Worm (Caenorhabditis elegans): Measurements from ENCODE around the gene T21C9.13.

The T21C9.13 gene

DNA sequence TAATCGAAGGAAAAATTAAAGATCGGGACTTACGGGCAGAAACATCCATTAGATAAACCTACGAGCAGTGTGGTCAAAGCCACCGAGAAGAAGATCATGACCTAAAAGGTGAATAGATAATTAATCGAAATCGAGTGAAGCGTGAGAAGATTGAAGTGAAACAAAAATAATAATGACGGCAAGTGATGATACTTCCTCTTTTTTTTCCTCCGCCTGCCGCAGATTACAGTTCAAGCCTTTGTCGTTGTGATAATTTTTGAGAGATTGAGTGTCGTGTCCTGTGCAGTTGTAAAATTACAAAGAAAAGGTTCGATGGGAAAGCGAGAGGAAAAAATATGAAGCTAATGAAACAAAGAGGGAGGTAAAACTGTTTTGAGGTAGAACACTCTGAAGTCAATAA is 4.6 kb upstream of the T21C9.13 start, which contains the start of gene T21C9.9:
Gene T21C9.9, minus strand, starts transcription at position 101 of the 400 bp plus-strand sequence.
- TF ChIP-seq ceh-24 (tag; optimal IDR thresholded peaks at IDR 0.05): no peak
- TF ChIP-seq elt-4 (tag; optimal IDR thresholded peaks at IDR 0.05): no peak
- TF ChIP-seq ttx-3 (tag; optimal IDR thresholded peaks at IDR 0.05): no peak
- TF ChIP-seq pha-2 (tag; optimal IDR thresholded peaks at IDR 0.05): no peak
- no peak for TF ChIP-seq hlh-8 (tag; optimal IDR thresholded peaks at IDR 0.05)
- TF ChIP-seq elt-2 (tag; optimal IDR thresholded peaks at IDR 0.05): no peak
- TF ChIP-seq unc-3 (GFP tag; conservative IDR thresholded peaks at IDR 0.05): no peak
- TF ChIP-seq unc-3 (tag; optimal IDR thresholded peaks at IDR 0.05): no peak
- no peak for TF ChIP-seq ceh-34 (tag; optimal IDR thresholded peaks at IDR 0.05)
- no peak for TF ChIP-seq pag-3 (tag; optimal IDR thresholded peaks at IDR 0.05; ENCODE audit: borderline replicate concordance)
- no peak for TF ChIP-seq ceh-48 (tag; optimal IDR thresholded peaks at IDR 0.05)

DNA sequence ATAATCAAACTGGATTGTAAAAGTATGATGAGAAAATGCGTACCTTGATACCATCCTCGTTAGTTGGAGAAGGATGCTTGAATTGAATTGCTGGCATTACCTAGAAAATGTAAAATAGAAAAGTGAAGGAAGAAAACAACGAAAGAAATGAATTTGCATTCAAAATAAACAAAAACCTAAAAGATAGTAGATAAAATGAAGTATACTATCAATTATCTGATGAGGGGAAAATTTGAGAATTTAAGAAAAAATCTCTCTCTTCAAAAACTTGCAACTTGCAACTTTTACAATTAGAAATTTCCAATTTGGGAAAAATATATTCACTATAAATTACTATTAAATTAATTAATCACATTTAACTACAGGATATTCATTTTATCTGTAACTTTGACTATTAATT is 2.3 kb upstream of the T21C9.13 start, which contains the start of gene T21C9.11:
Gene T21C9.11, minus strand, starts transcription at position 101 of the 400 bp plus-strand sequence.
- TF ChIP-seq ama-1 (optimal IDR thresholded peaks at IDR 0.05) (no peak), nhr-232 (tag; optimal IDR thresholded peaks at IDR 0.05) (no peak), ceh-45 (GFP tag; IDR thresholded peaks at IDR 0.05) (no peak), tbx-7 (tag; optimal IDR thresholded peaks at IDR 0.05) (no peak), unc-42 (tag; optimal IDR thresholded peaks at IDR 0.05) (no peak), T23F11.4 (GFP tag; optimal IDR thresholded peaks at IDR 0.05) (no peak), pha-4 (tag; optimal IDR thresholded peaks at IDR 0.05) (no peak), ceh-6 (GFP tag; optimal IDR thresholded peaks at IDR 0.05) (no peak), ceh-30 (tag; optimal IDR thresholded peaks at IDR 0.05) (no peak), lin-11 (tag; optimal IDR thresholded peaks at IDR 0.05) (no peak), K02D7.2 (tag; optimal IDR thresholded peaks at IDR 0.05) (no peak), che-1 (tag; optimal IDR thresholded peaks at IDR 0.05) (no peak), ceh-9 (tag; optimal IDR thresholded peaks at IDR 0.05) (no peak), elt-4 (tag; optimal IDR thresholded peaks at IDR 0.05) (no peak), syd-9 (tag; optimal IDR thresholded peaks at IDR 0.05) (no peak)

DNA sequence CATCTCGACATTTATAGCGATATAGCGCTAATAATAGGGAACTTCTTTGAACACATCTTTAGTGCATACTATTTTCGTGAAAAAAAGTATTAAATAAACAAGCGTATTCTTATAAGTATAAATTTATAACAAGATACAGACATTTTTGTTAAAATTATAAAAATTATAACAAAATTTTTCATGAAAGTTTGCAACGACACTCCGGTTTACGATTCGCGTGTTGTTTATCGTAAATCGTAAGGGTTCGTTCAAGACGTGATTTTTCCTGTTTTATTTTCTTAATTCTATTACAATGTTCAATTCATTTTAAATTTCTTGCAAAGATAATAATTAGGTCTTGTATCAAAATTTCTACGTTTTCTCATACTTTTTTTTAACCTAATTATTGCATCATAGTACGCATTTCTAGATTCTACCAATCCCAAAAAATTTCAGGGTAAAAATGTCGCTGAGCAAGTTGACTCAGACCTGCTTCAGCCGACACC is 1.6 kb downstream of the T21C9.13 start, which contains the start of gene scpl-4:
Gene scpl-4, plus strand, starts transcription at position 435 of the 485 bp plus-strand sequence.
- no peak for TF ChIP-seq ceh-22 (tag; optimal IDR thresholded peaks at IDR 0.05)
- TF ChIP-seq pha-2 (tag; optimal IDR thresholded peaks at IDR 0.05): no peak
- no peak for TF ChIP-seq ceh-31 (tag; optimal IDR thresholded peaks at IDR 0.05)
- no peak for TF ChIP-seq T23F11.4 (GFP tag; optimal IDR thresholded peaks at IDR 0.05)
- no peak for TF ChIP-seq ztf-16 (tag; optimal IDR thresholded peaks at IDR 0.05)
- TF ChIP-seq dve-1 (tag; optimal IDR thresholded peaks at IDR 0.05): no peak
- TF ChIP-seq sox-2 (GFP tag; IDR thresholded peaks at IDR 0.05): no peak
- no peak for TF ChIP-seq pqm-1 (tag; optimal IDR thresholded peaks at IDR 0.05)
- TF ChIP-seq tbx-7 (tag; optimal IDR thresholded peaks at IDR 0.05): no peak
- TF ChIP-seq ceh-48 (tag; optimal IDR thresholded peaks at IDR 0.05): no peak
- TF ChIP-seq hlh-13 (GFP tag; optimal IDR thresholded peaks at IDR 0.05): no peak
- no peak for TF ChIP-seq odd-2 (tag; optimal IDR thresholded peaks at IDR 0.05)
- no peak for TF ChIP-seq lin-11 (tag; optimal IDR thresholded peaks at IDR 0.05)
- TF ChIP-seq ceh-14 (tag; optimal IDR thresholded peaks at IDR 0.05): no peak
- TF ChIP-seq ceh-34 (tag; optimal IDR thresholded peaks at IDR 0.05): no peak

DNA sequence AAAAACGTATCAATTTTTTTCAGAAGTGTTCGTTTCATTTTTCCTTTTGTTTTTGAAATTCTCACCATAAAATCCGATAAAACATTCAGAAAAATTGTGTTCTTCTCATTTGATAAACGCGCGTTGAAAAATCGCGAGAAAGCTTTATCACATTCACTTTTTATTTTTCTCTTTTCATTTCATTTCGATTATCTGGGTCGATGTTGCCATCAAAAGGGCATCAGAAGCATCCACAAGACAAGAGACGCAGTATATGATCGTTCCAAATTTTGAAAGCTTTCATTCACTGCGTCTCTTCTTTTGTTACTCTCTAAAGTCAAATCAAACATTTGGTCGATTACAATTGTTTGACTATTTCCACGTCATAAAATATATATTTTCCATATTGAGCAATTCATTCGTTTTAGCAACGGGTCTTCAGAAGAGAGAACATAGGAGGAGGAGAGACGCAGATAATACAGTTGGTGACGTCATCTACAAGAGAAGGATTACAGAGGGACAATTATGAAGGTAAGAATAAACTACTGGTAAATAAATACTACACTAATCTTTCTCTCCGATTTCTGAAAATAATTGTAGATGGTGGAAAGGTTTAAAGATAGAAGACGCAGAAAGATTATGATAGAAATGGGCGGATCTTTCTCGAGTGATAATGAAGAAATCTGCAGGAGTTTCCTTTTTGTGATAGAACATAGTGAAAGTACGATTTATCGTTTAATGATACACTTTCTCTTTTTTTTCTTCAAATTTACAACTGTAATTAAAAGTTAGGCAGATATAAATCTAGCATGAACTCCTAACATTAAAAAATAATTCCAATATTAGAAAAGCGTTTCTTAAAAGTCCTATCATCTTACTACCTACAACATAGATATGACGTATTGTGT is 5.2 kb downstream of the T21C9.13 start, which contains the start of gene H27A22.1:
Gene H27A22.1, plus strand, starts transcription at position 505 of the 887 bp plus-strand sequence.
- TF ChIP-seq fax-1 (tag; optimal IDR thresholded peaks at IDR 0.05) (no peak), T23F11.4 (GFP tag; optimal IDR thresholded peaks at IDR 0.05) (no peak), ceh-19 (GFP tag; optimal IDR thresholded peaks at IDR 0.05) (no peak), ceh-22 (tag; optimal IDR thresholded peaks at IDR 0.05) (no peak), ceh-9 (tag; optimal IDR thresholded peaks at IDR 0.05) (no peak), elt-2 (tag; optimal IDR thresholded peaks at IDR 0.05) (no peak), pqm-1 (tag; optimal IDR thresholded peaks at IDR 0.05) (no peak), ceh-24 (tag; optimal IDR thresholded peaks at IDR 0.05) (no peak), lim-6 (tag; optimal IDR thresholded peaks at IDR 0.05) (no peak), zip-5 (tag; optimal IDR thresholded peaks at IDR 0.05) (no peak), ceh-14 (tag; optimal IDR thresholded peaks at IDR 0.05) (no peak), lin-11 (tag; optimal IDR thresholded peaks at IDR 0.05) (no peak), rnt-1 (tag; optimal IDR thresholded peaks at IDR 0.05) (no peak), sdc-2 (tag; optimal IDR thresholded peaks at IDR 0.05) (no peak), dve-1 (tag; optimal IDR thresholded peaks at IDR 0.05) (no peak), fkh-10 (GFP tag; optimal IDR thresholded peaks at IDR 0.05) (no peak)
